Worm (Caenorhabditis elegans) whole organism, L4/young adult: Measurements from ENCODE around the gene nhr-237.

Experiments
- W03F9.2 ChIP-seq: fragments of 150-350 bp; optimal IDR thresholded peaks from 2 replicates; lab custom pipeline; 2014; ENCODE audit warnings: missing biosample characterization, missing genetic modification characterization
- him-1 ChIP-seq: sonication (generic microtip); optimal IDR thresholded peaks from 2 replicates; lab custom pipeline; 2016; ENCODE audit warnings: missing genotype, missing genetic modification reagents, missing genetic modification characterization, missing compliant biosample characterization

ce11 chrV:1607790-1608189 lies 18.8 kb downstream of the nhr-237 start, which contains the start of gene nhr-178:
- TF ChIP-seq W03F9.2 (tag; lab: Kevin White, UChicago) (no peak), him-1 (tag; lab: Kevin White, UChicago) (no peak)
